Worm (Caenorhabditis elegans) whole organism, L4 larva: ENCODE data around the gene Y57G11C.5.
"Not testable (repeated sequence)": the region's sequence is repeated elsewhere in the genome, so short reads cannot be mapped to it uniquely, and the experiment has no call there.

Source experiments
- F37D6.2 ChIP-seq: sonication (generic microtip); optimal IDR thresholded peaks from 2 replicates; lab custom pipeline; 2016; ENCODE audit warnings: mild to moderate bottlenecking, missing genetic modification characterization, missing compliant biosample characterization
- F44E2.7 ChIP-seq: fragments of 200-800 bp; sonication (Bioruptor generic); IDR thresholded peaks from 2 replicates; pipeline ENCODE4 v2.1.2; 2022; ENCODE audit warnings: missing genetic modification characterization, missing compliant biosample characterization
- T20F7.1 ChIP-seq: fragments of 200-800 bp; sonication (Bioruptor generic); optimal IDR thresholded peaks from 2 replicates; lab custom pipeline; 2018; ENCODE audit warnings: mild to moderate bottlenecking, missing genetic modification characterization, missing compliant biosample characterization
- ZK337.2 ChIP-seq: fragments of 200-800 bp; sonication (Bioruptor generic); IDR thresholded peaks from 2 replicates; pipeline ENCODE4 v1.3.6; 2022; ENCODE audit warnings: missing genetic modification reagents, missing genetic modification characterization, missing compliant biosample characterization
- aha-1 ChIP-seq: fragments of 150-350 bp; peaks from one replicate; lab custom pipeline; 2014; ENCODE audit warnings: missing biosample characterization, missing genetic modification characterization
- ceh-82 ChIP-seq: sonication (generic microtip); optimal IDR thresholded peaks from 2 replicates; lab custom pipeline; 2017; ENCODE audit warnings: missing biosample characterization, missing genetic modification characterization
- ces-1 ChIP-seq: fragments of 150-350 bp; sonication (generic microtip); optimal IDR thresholded peaks from 4 replicates; lab custom pipeline; 2014; ENCODE audit warnings: missing biosample characterization, missing genetic modification reagents, missing genetic modification characterization
- cey-2 ChIP-seq: sonication (generic microtip); optimal IDR thresholded peaks from 3 replicates; lab custom pipeline; 2017; ENCODE audit warnings: missing genetic modification characterization, mild to moderate bottlenecking, missing compliant biosample characterization, antibody characterized with exemption, borderline replicate concordance; ENCODE audit not compliant: insufficient read depth
- ctbp-1 ChIP-seq: fragments of 200-800 bp; sonication (Bioruptor generic); IDR thresholded peaks from 2 replicates; pipeline ENCODE4 v1.3.6; 2022; ENCODE audit warnings: missing genetic modification reagents, missing genetic modification characterization, missing compliant biosample characterization
- daf-16 ChIP-seq, 3 experiments: sonication (generic microtip); optimal IDR thresholded peaks; 2 replicates each; lab custom pipeline; 2016 to 2017; ENCODE audit warnings: missing genetic modification characterization in 3 of 3, missing genetic modification reagents in 3 of 3, mild to moderate bottlenecking in 2 of 3, missing compliant biosample characterization in 2 of 3, missing biosample characterization in 1 of 3, moderate library complexity in 1 of 3
- daf-19 ChIP-seq: fragments of 200-800 bp; sonication (Bioruptor generic); conservative IDR thresholded peaks from 2 replicates; pipeline ENCODE4 v1.3.6; 2022; ENCODE audit warnings: missing genetic modification characterization, missing compliant biosample characterization
- dmd-6 ChIP-seq: fragments of 200-800 bp; sonication (Bioruptor generic); IDR thresholded peaks from 2 replicates; pipeline ENCODE4 v1.3.6; 2022; ENCODE audit warnings: missing genetic modification reagents, missing genetic modification characterization, missing compliant biosample characterization
- dve-1 ChIP-seq: sonication (generic microtip); optimal IDR thresholded peaks from 2 replicates; lab custom pipeline; 2017; ENCODE audit warnings: antibody characterized with exemption, mild to moderate bottlenecking, missing genetic modification characterization, missing compliant biosample characterization; ENCODE audit not compliant: insufficient read depth
- fos-1 ChIP-seq: fragments of 150-350 bp; optimal IDR thresholded peaks from 2 replicates; lab custom pipeline; 2014; ENCODE audit warnings: missing biosample characterization, missing genetic modification characterization
- hif-1 ChIP-seq, 2 experiments: sonication (generic microtip); optimal IDR thresholded peaks; 2 replicates each; lab custom pipeline; 2016 to 2017; ENCODE audit warnings: missing compliant biosample characterization in 2 of 2, missing genetic modification characterization in 2 of 2, missing genetic modification reagents in 2 of 2, missing genotype in 2 of 2, mild to moderate bottlenecking in 1 of 2
- hlh-11 ChIP-seq: fragments of 200-800 bp; sonication (Bioruptor generic); optimal IDR thresholded peaks from 2 replicates; lab custom pipeline; 2018; ENCODE audit warnings: mild to moderate bottlenecking, missing genetic modification characterization, missing compliant biosample characterization
- hlh-30 ChIP-seq: sonication (generic microtip); optimal IDR thresholded peaks from 2 replicates; lab custom pipeline; 2017; ENCODE audit warnings: antibody characterized with exemption, mild to moderate bottlenecking, missing genetic modification characterization, missing compliant biosample characterization; ENCODE audit not compliant: insufficient read depth
- hmg-1.1 ChIP-seq: fragments of 200-800 bp; sonication (Bioruptor generic); IDR thresholded peaks from 2 replicates; pipeline ENCODE4 v1.3.6; 2022; ENCODE audit warnings: missing genetic modification reagents, missing genetic modification characterization, missing compliant biosample characterization
- lin-38 ChIP-seq: fragments of 200-800 bp; sonication (Bioruptor generic); IDR thresholded peaks from 2 replicates; pipeline ENCODE4 v1.3.6; 2022; ENCODE audit warnings: missing genetic modification reagents, missing genetic modification characterization, missing compliant biosample characterization
- lsy-2 ChIP-seq, 2 experiments: fragments of 150-350 bp in 1 of 2; sonication (generic microtip) in 1 of 2; optimal IDR thresholded peaks; 2 replicates each; lab custom pipeline; 2014 to 2017; ENCODE audit warnings: missing biosample characterization in 2 of 2, missing genetic modification characterization in 2 of 2
- madf-9 ChIP-seq: fragments of 200-800 bp; sonication (Bioruptor generic); conservative IDR thresholded peaks from 2 replicates; pipeline ENCODE4 v1.3.6; 2022; ENCODE audit warnings: missing genetic modification reagents, missing genetic modification characterization, missing compliant biosample characterization
- mdl-1 ChIP-seq, 2 experiments: fragments of 150-350 bp in 1 of 2; sonication (generic microtip) in 1 of 2; optimal IDR thresholded peaks; 2 replicates each; lab custom pipeline; 2014 to 2017; ENCODE audit warnings: missing biosample characterization in 2 of 2, missing genetic modification characterization in 2 of 2
- mep-1 ChIP-seq: fragments of 150-350 bp; sonication (generic microtip); optimal IDR thresholded peaks from 3 replicates; lab custom pipeline; 2014; ENCODE audit warnings: missing biosample characterization, missing genetic modification characterization
- mes-2 ChIP-seq: sonication (generic microtip); optimal IDR thresholded peaks from 2 replicates; lab custom pipeline; 2016; ENCODE audit warnings: missing genotype, mild to moderate bottlenecking, missing genetic modification characterization, missing compliant biosample characterization; ENCODE audit not compliant: poor library complexity, severe bottlenecking
- mxl-2 ChIP-seq: fragments of 200-800 bp; sonication (Bioruptor generic); conservative IDR thresholded peaks from 2 replicates; pipeline ENCODE4 v1.3.6; 2022; ENCODE audit warnings: missing genetic modification reagents, missing genetic modification characterization, missing compliant biosample characterization
- mxl-3 ChIP-seq: fragments of 200-800 bp; sonication (Bioruptor generic); optimal IDR thresholded peaks from 2 replicates; lab custom pipeline; 2018; ENCODE audit warnings: mild to moderate bottlenecking, missing genetic modification characterization, missing compliant biosample characterization
- nhr-11 ChIP-seq: fragments of 150-350 bp; optimal IDR thresholded peaks from 2 replicates; lab custom pipeline; 2014; ENCODE audit warnings: missing biosample characterization, missing genetic modification characterization
- nhr-111 ChIP-seq: fragments of 200-800 bp; sonication (Bioruptor generic); optimal IDR thresholded peaks from 2 replicates; lab custom pipeline; 2018; ENCODE audit warnings: mild to moderate bottlenecking, missing genetic modification characterization, missing compliant biosample characterization
- nhr-28 ChIP-seq: fragments of 150-350 bp; optimal IDR thresholded peaks from 2 replicates; lab custom pipeline; 2014; ENCODE audit warnings: missing biosample characterization, missing genetic modification characterization
- php-3 ChIP-seq: fragments of 200-800 bp; sonication (Bioruptor generic); IDR thresholded peaks from 2 replicates; pipeline ENCODE4 v1.3.6; 2022; ENCODE audit warnings: missing genetic modification reagents, missing genetic modification characterization, missing compliant biosample characterization
- saeg-2 ChIP-seq: fragments of 200-800 bp; sonication (Bioruptor generic); IDR thresholded peaks from 2 replicates; pipeline ENCODE4 v1.3.6; 2022; ENCODE audit warnings: missing genetic modification reagents, missing genetic modification characterization, missing compliant biosample characterization
- skn-1 ChIP-seq: fragments of 150-350 bp; optimal IDR thresholded peaks from 2 replicates; lab custom pipeline; 2014; ENCODE audit warnings: missing biosample characterization, missing genetic modification characterization
- spr-3 ChIP-seq: fragments of 200-800 bp; sonication (Bioruptor generic); optimal IDR thresholded peaks from 2 replicates; lab custom pipeline; 2018; ENCODE audit warnings: mild to moderate bottlenecking, missing genetic modification characterization, missing compliant biosample characterization
- unc-62 ChIP-seq, 3 experiments: fragments of 150-350 bp in 1 of 3; sonication (generic microtip); optimal IDR thresholded peaks in 2 of 3; peaks in 1 of 3; 1 replicate in 1 of 3; 2 replicates in 2 of 3; lab custom pipeline; 2014 to 2017; ENCODE audit warnings: missing biosample characterization in 3 of 3, missing genetic modification characterization in 3 of 3, missing genetic modification reagents in 3 of 3, missing genotype in 1 of 3
- zfp-3 ChIP-seq: fragments of 200-800 bp; sonication (Bioruptor generic); conservative IDR thresholded peaks from 2 replicates; pipeline ENCODE4 v1.3.6; 2022; ENCODE audit warnings: missing genetic modification reagents, missing genetic modification characterization, missing compliant biosample characterization
- ztf-11 ChIP-seq: fragments of 150-350 bp; optimal IDR thresholded peaks from 2 replicates; lab custom pipeline; 2014; ENCODE audit warnings: missing biosample characterization, missing genetic modification characterization

The Y57G11C.5 gene

DNA sequence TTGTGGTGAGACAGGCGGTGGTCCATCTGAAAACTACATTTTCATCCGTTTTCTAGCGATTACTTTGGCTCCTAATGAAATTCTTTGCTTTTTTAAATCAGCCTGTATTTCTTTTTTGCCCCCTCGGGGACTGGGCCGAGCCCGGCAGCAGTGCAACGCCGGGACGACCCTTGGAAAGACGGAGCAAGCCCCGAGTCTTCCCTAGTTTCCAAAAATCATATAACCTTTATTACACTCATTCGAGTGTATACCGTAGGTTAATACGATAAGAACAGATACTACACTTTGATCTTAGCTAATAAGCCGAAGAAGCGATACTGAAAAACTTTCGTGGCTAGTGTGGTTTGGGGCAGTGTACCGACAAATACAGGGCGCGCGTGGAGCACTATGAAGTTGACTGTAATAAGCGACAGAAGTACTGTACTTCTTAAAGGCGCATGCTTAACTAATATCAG lies 490 bp downstream of the Y57G11C.5 start (continued):
- peak; percentile 8 for TF ChIP-seq mes-2 (tag; lab: Kevin White, UChicago)
- TF ChIP-seq nhr-28, result no peak
- TF ChIP-seq, all 104 proteins: peak for 20

DNA sequence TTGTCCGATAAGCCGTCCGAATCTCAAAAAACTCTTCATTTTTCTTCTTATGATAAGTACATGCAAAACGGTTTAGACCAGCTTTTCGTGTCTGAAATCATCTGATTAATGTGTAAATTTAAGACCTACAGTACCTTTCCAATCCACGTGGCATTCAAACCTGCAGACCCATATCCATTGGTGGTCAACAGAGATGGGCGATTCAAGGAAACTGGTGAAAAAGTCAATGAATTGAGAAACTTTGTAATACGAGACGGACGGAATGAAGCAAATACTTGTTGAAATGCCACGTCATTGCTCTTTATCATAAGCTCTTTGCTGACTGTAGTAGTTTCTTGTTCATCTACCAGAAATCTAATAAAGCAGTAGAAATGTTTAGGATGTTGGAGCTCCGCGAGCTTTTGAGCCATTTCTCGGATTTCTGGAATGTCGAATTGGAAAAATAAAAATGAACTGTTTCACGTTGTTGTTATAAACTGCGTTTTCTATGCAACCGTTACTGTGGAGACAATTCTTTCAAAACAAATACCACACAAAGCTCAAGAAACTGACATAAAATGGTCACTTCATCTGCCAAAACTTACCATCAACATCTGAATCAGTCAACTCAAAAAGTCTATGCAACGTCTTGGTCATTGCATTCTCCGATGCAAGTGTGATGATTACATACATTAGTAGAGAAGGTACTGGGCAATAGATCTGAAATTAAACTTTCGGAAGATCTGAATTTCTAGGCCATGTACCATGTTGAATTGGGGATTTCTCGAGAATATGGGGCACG lies 1.1 kb downstream of the Y57G11C.5 start:
- TF ChIP-seq aha-1 (peak; percentile 86), nhr-111 (GFP tag; lab: Kevin White, UChicago) (no peak), daf-16 (GFP tag; optimal IDR thresholded peaks at IDR 0.05; lab: Kevin White, UChicago) (no peak), daf-16 (tag; optimal IDR thresholded peaks at IDR 0.05; lab: Kevin White, UChicago) (peak; percentile 23)

ce11 chrIV:14763348-14763747 lies 1.9 kb downstream of the Y57G11C.5 start:
- TF ChIP-seq hif-1 (tag; optimal IDR thresholded peaks at IDR 0.05; lab: Kevin White, UChicago) (peak in 1 of 2 experiments; percentile 17), lsy-2 (tag; optimal IDR thresholded peaks at IDR 0.05; lab: Kevin White, UChicago) (peak in 1 of 2 experiments; percentile 40), hmg-1.1 (GFP tag; lab: Robert Waterston, UW) (peak; percentile 84; the same call in 1 of the 2 replicates), madf-9 (GFP tag; lab: Robert Waterston, UW) (0 out of 2 replicates have a peak, but pooled peaks have one; percentile 25), mep-1 (tag; lab: Kevin White, UChicago) (peak; percentile 36), T20F7.1 (peak; percentile 63), unc-62 (GFP tag; optimal IDR thresholded peaks at IDR 0.05 in 1 of 2; lab: Kevin White, UChicago) (peak in 1 of 2 experiments; percentile 96), hlh-11 (tag; lab: Kevin White, UChicago) (peak; percentile 80), hlh-30 (tag; lab: Kevin White, UChicago) (peak; percentile 97), nhr-28 (peak; percentile 33), dmd-6 (peak; percentile 66), mxl-3 (GFP tag; lab: Kevin White, UChicago) (peak; percentile 69), nhr-11 (peak; percentile 39), dve-1 (peak; percentile 62), saeg-2 (GFP tag; lab: Robert Waterston, UW) (0 out of 2 replicates have a peak, but pooled peaks have one; percentile 44), lin-38 (GFP tag; lab: Robert Waterston, UW) (peak; percentile 51), ctbp-1 (GFP tag; lab: Robert Waterston, UW) (0 out of 2 replicates have a peak, but pooled peaks have one; percentile 18), mxl-2 (GFP tag; lab: Robert Waterston, UW) (0 out of 2 replicates have a peak, but pooled peaks have one; percentile 44), daf-19 (GFP tag; lab: Robert Waterston, UW) (0 out of 2 replicates have a peak, but pooled peaks have one; percentile 43), mdl-1 (tag; optimal IDR thresholded peaks at IDR 0.05; lab: Kevin White, UChicago) (peak; percentile 51 to 90)
- TF ChIP-seq unc-62 (tag; optimal IDR thresholded peaks at IDR 0.05; lab: Kevin White, UChicago), result not testable (repeated sequence)

DNA sequence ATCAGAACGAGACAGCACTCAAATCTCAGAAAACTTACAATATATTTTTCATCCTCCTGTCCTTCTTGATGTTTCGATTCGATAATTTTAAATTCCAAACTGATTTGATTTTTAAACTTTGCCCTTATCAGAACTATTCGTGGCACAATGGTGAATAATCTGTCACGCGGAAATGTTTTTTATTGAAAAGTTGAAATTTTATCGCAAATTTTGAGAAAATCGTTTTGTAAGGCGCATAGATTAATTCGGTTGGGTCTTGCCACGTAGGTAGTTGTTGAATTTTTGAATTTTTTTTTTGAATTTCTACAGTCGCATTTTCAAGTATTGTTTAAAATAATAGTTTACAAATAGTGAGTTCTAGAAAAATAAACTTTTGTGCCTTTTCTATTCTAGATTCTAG lies 4.4 kb downstream of the Y57G11C.5 start, which contains the start of gene ptp-5.2:
Gene ptp-5.2 (minus strand): TSS at position 101 of the 400 bp plus-strand sequence.
- no peak for TF ChIP-seq ces-1
- TF ChIP-seq zfp-3 (GFP tag; lab: Robert Waterston, UW), result no peak
- TF ChIP-seq cey-2 (tag; lab: Kevin White, UChicago), result no peak
- no peak for TF ChIP-seq ztf-11 (tag; lab: Kevin White, UChicago)
- TF ChIP-seq ZK337.2, result no peak
- TF ChIP-seq php-3, result no peak
- no peak for TF ChIP-seq skn-1
- no peak for TF ChIP-seq F37D6.2 (tag; lab: Kevin White, UChicago)
- TF ChIP-seq spr-3 (GFP tag; lab: Kevin White, UChicago), result no peak
- no peak for TF ChIP-seq mep-1 (tag; lab: Kevin White, UChicago)
- no peak for TF ChIP-seq saeg-2 (GFP tag; lab: Robert Waterston, UW)
- no peak for TF ChIP-seq ceh-82 (tag; lab: Kevin White, UChicago)
- no peak for TF ChIP-seq fos-1 (tag; lab: Kevin White, UChicago)
- no peak for TF ChIP-seq F44E2.7 (GFP tag; lab: Robert Waterston, UW)
